Worm (Caenorhabditis elegans) whole organism, young adult: ENCODE data around the gene ttr-3.

Experiments
- B0035.1 ChIP-seq: sonication (generic microtip); optimal IDR thresholded peaks from 2 replicates; lab custom pipeline; 2016; ENCODE audit warnings: missing genetic modification characterization, mild to moderate bottlenecking, missing compliant biosample characterization, missing genotype, missing genetic modification reagents
- B0261.1 ChIP-seq: sonication (generic microtip); optimal IDR thresholded peaks from 2 replicates; lab custom pipeline; 2016; ENCODE audit warnings: mild to moderate bottlenecking, missing genetic modification characterization, moderate library complexity, missing compliant biosample characterization
- C17E4.6 ChIP-seq: fragments of 200-800 bp; sonication (Bioruptor generic); IDR thresholded peaks from 2 replicates; pipeline ENCODE4 v1.3.6; 2022; ENCODE audit warnings: missing genetic modification reagents, missing genetic modification characterization, missing compliant biosample characterization
- D2030.7 ChIP-seq: fragments of 200-800 bp; sonication (Bioruptor generic); IDR thresholded peaks from 2 replicates; pipeline ENCODE4 v1.3.6; 2022; ENCODE audit warnings: missing genetic modification reagents, missing genetic modification characterization, missing compliant biosample characterization
- F23B12.7 ChIP-seq: sonication (generic microtip); optimal IDR thresholded peaks from 2 replicates; lab custom pipeline; 2017; ENCODE audit warnings: missing genetic modification characterization, mild to moderate bottlenecking, missing compliant biosample characterization, antibody characterized with exemption, moderate library complexity; ENCODE audit not compliant: insufficient read depth
- Y53G8AR.9 ChIP-seq: fragments of 200-800 bp; sonication (Bioruptor generic); conservative IDR thresholded peaks from 2 replicates; pipeline ENCODE4 v1.3.6; 2022; ENCODE audit warnings: missing genetic modification reagents, missing genetic modification characterization, missing compliant biosample characterization
- Y56A3A.18 ChIP-seq: fragments of 200-800 bp; sonication (Bioruptor generic); IDR thresholded peaks from 2 replicates; pipeline ENCODE4 v1.3.6; 2022; ENCODE audit warnings: missing genetic modification reagents, missing genetic modification characterization, missing compliant biosample characterization
- Y79H2A.3 ChIP-seq: fragments of 200-800 bp; sonication (Bioruptor generic); conservative IDR thresholded peaks from 2 replicates; pipeline ENCODE4 v1.3.6; 2022; ENCODE audit warnings: missing genetic modification reagents, missing genetic modification characterization, missing compliant biosample characterization
- Y95B8A.8 ChIP-seq: fragments of 200-800 bp; sonication (Bioruptor generic); IDR thresholded peaks from 2 replicates; pipeline ENCODE4 v1.3.6; 2022; ENCODE audit warnings: missing genetic modification reagents, missing genetic modification characterization, missing compliant biosample characterization
- ZK185.1 ChIP-seq: sonication (generic microtip); optimal IDR thresholded peaks from 2 replicates; lab custom pipeline; 2016; ENCODE audit warnings: mild to moderate bottlenecking, missing genetic modification characterization, missing compliant biosample characterization; ENCODE audit not compliant: poor library complexity, severe bottlenecking
- ama-1 ChIP-seq, 3 experiments: fragments of 150-350 bp in 1 of 3; sonication (generic microtip) in 2 of 3; optimal IDR thresholded peaks; 2 replicates each; lab custom pipeline; 2014 to 2018; ENCODE audit warnings: missing biosample characterization in 2 of 3, missing genetic modification characterization in 2 of 3, missing genetic modification reagents in 2 of 3
- aptf-2 ChIP-seq: fragments of 200-800 bp; sonication (Bioruptor generic); conservative IDR thresholded peaks from 2 replicates; pipeline ENCODE4 v1.3.6; 2022; ENCODE audit warnings: missing genetic modification reagents, missing genetic modification characterization, missing compliant biosample characterization
- attf-6 ChIP-seq: fragments of 200-800 bp; sonication (Bioruptor generic); IDR thresholded peaks from 2 replicates; pipeline ENCODE4 v1.3.6; 2022; ENCODE audit warnings: missing genetic modification reagents, missing genetic modification characterization, missing compliant biosample characterization
- cebp-1 ChIP-seq, 2 experiments: fragments of 200-800 bp in 1 of 2; sonication (Bioruptor generic) in 1 of 2; sonication (generic microtip) in 1 of 2; IDR thresholded peaks in 1 of 2; optimal IDR thresholded peaks in 1 of 2; 2 replicates each; pipeline versions ENCODE4 v1.3.6 to Lab custom; 2017 to 2022; ENCODE audit warnings: missing compliant biosample characterization in 2 of 2, missing genetic modification characterization in 2 of 2, mild to moderate bottlenecking in 1 of 2, missing genetic modification reagents in 1 of 2, moderate library complexity in 1 of 2
- ceh-40 ChIP-seq: fragments of 200-800 bp; sonication (Bioruptor generic); IDR thresholded peaks from 2 replicates; pipeline ENCODE4 v1.3.6; 2022; ENCODE audit warnings: missing genetic modification characterization, missing compliant biosample characterization
- die-1 ChIP-seq: sonication (generic microtip); optimal IDR thresholded peaks from 2 replicates; lab custom pipeline; 2016; ENCODE audit warnings: missing genotype, mild to moderate bottlenecking, missing genetic modification characterization, missing compliant biosample characterization
- dpff-1 ChIP-seq: sonication (generic microtip); optimal IDR thresholded peaks from 2 replicates; lab custom pipeline; 2017; ENCODE audit warnings: mild to moderate bottlenecking, missing genetic modification characterization, missing compliant biosample characterization
- dpl-1 ChIP-seq: fragments of 150-350 bp; optimal IDR thresholded peaks from 2 replicates; lab custom pipeline; 2014; ENCODE audit warnings: missing biosample characterization, missing genetic modification reagents, missing genetic modification characterization
- efl-1 ChIP-seq: fragments of 150-350 bp; optimal IDR thresholded peaks from 2 replicates; lab custom pipeline; 2014; ENCODE audit warnings: missing biosample characterization, missing genetic modification reagents, missing genetic modification characterization
- egl-18 ChIP-seq: fragments of 200-800 bp; sonication (Bioruptor generic); IDR thresholded peaks from 2 replicates; pipeline ENCODE4 v1.3.6; 2022; ENCODE audit warnings: missing genetic modification reagents, missing genetic modification characterization, missing compliant biosample characterization
- egl-44 ChIP-seq: fragments of 200-800 bp; sonication (Bioruptor generic); IDR thresholded peaks from 2 replicates; pipeline ENCODE4 v1.3.6; 2022; ENCODE audit warnings: missing genetic modification reagents, missing genetic modification characterization, missing compliant biosample characterization
- ets-4 ChIP-seq: fragments of 200-800 bp; sonication (Bioruptor generic); optimal IDR thresholded peaks from 2 replicates; lab custom pipeline; 2018; ENCODE audit warnings: mild to moderate bottlenecking, missing genetic modification characterization, missing compliant biosample characterization
- fkh-3 ChIP-seq: sonication (generic microtip); optimal IDR thresholded peaks from 2 replicates; lab custom pipeline; 2016; ENCODE audit warnings: mild to moderate bottlenecking, missing genetic modification characterization, missing compliant biosample characterization
- gei-17 ChIP-seq: fragments of 200-800 bp; sonication (Bioruptor generic); optimal IDR thresholded peaks from 2 replicates; lab custom pipeline; 2018; ENCODE audit warnings: mild to moderate bottlenecking, missing genetic modification characterization, missing compliant biosample characterization
- him-1 ChIP-seq: sonication (generic microtip); optimal IDR thresholded peaks from 2 replicates; lab custom pipeline; 2016; ENCODE audit warnings: missing genotype, missing genetic modification reagents, missing genetic modification characterization, missing compliant biosample characterization
- hmg-1.2 ChIP-seq: fragments of 200-800 bp; sonication (Bioruptor generic); IDR thresholded peaks from 2 replicates; pipeline ENCODE4 v1.3.6; 2022; ENCODE audit warnings: missing genetic modification reagents, missing genetic modification characterization, missing compliant biosample characterization
- hmg-20 ChIP-seq: fragments of 200-800 bp; sonication (Bioruptor generic); IDR thresholded peaks from 2 replicates; pipeline ENCODE4 v1.3.6; 2022; ENCODE audit warnings: missing genetic modification reagents, missing genetic modification characterization, missing compliant biosample characterization
- hsf-1 ChIP-seq: fragments of 200-800 bp; sonication (Bioruptor generic); IDR thresholded peaks from 2 replicates; pipeline ENCODE4 v1.3.6; 2022; ENCODE audit warnings: missing genetic modification reagents, missing genetic modification characterization, missing compliant biosample characterization
- lin-35 ChIP-seq, 3 experiments: fragments of 150-350 bp in 2 of 3; sonication (generic microtip) in 1 of 3; optimal IDR thresholded peaks; 2 replicates each; lab custom pipeline; 2014 to 2018; ENCODE audit warnings: missing biosample characterization in 3 of 3, missing genetic modification characterization in 3 of 3, missing genetic modification reagents in 3 of 3
- lsl-1 ChIP-seq: fragments of 200-800 bp; sonication (Bioruptor generic); optimal IDR thresholded peaks from 2 replicates; lab custom pipeline; 2018; ENCODE audit warnings: mild to moderate bottlenecking, missing genetic modification characterization, moderate library complexity, missing compliant biosample characterization
- lsy-27 ChIP-seq: sonication (generic microtip); optimal IDR thresholded peaks from 2 replicates; lab custom pipeline; 2017; ENCODE audit warnings: missing genetic modification characterization, mild to moderate bottlenecking, missing compliant biosample characterization, antibody characterized with exemption, missing genotype, borderline replicate concordance; ENCODE audit not compliant: insufficient read depth
- madf-10 ChIP-seq: sonication (generic microtip); optimal IDR thresholded peaks from 2 replicates; lab custom pipeline; 2016; ENCODE audit warnings: mild to moderate bottlenecking, missing genetic modification characterization, missing compliant biosample characterization
- nhr-27 ChIP-seq: fragments of 200-800 bp; sonication (Bioruptor generic); optimal IDR thresholded peaks from 2 replicates; lab custom pipeline; 2018; ENCODE audit warnings: mild to moderate bottlenecking, missing genetic modification characterization, moderate library complexity, missing compliant biosample characterization
- pha-4 ChIP-seq: fragments of 150-350 bp; sonication (generic microtip); optimal IDR thresholded peaks from 2 replicates; lab custom pipeline; 2014; ENCODE audit warnings: missing biosample characterization, missing genetic modification reagents, missing genetic modification characterization
- rec-8 ChIP-seq, 2 experiments: sonication (generic microtip); optimal IDR thresholded peaks; 2 replicates each; lab custom pipeline; 2016; ENCODE audit warnings: mild to moderate bottlenecking in 2 of 2, missing genetic modification characterization in 2 of 2, missing genetic modification reagents in 2 of 2, missing genotype in 2 of 2, missing biosample characterization in 1 of 2, missing compliant biosample characterization in 1 of 2, moderate library complexity in 1 of 2
- sdz-38 ChIP-seq: sonication (generic microtip); optimal IDR thresholded peaks from 2 replicates; lab custom pipeline; 2016; ENCODE audit warnings: missing genotype, missing genetic modification characterization, missing compliant biosample characterization
- sea-2 ChIP-seq: fragments of 200-800 bp; sonication (Bioruptor generic); IDR thresholded peaks from 2 replicates; pipeline ENCODE4 v1.3.6; 2022; ENCODE audit warnings: missing genetic modification characterization, missing compliant biosample characterization
- snpc-1.3 ChIP-seq: sonication (generic microtip); optimal IDR thresholded peaks from 2 replicates; lab custom pipeline; 2017; ENCODE audit warnings: missing genetic modification characterization, mild to moderate bottlenecking, missing compliant biosample characterization, antibody characterized with exemption, moderate library complexity, missing genotype, missing genetic modification reagents; ENCODE audit not compliant: insufficient read depth
- snpc-3.4 ChIP-seq: sonication (generic microtip); optimal IDR thresholded peaks from 2 replicates; lab custom pipeline; 2017; ENCODE audit warnings: missing genetic modification characterization, mild to moderate bottlenecking, missing compliant biosample characterization, antibody characterized with exemption, moderate library complexity, missing genotype, missing genetic modification reagents
- sptf-2 ChIP-seq: fragments of 200-800 bp; sonication (Bioruptor generic); optimal IDR thresholded peaks from 2 replicates; lab custom pipeline; 2018; ENCODE audit warnings: mild to moderate bottlenecking, missing genetic modification characterization, missing compliant biosample characterization
- tbx-9 ChIP-seq: sonication (generic microtip); optimal IDR thresholded peaks from 2 replicates; lab custom pipeline; 2016; ENCODE audit warnings: borderline replicate concordance, missing genetic modification characterization, inconsistent platforms, missing compliant biosample characterization
- unc-130 ChIP-seq: sonication (generic microtip); optimal IDR thresholded peaks from 2 replicates; lab custom pipeline; 2016; ENCODE audit warnings: missing genetic modification reagents, missing genetic modification characterization, missing compliant biosample characterization
- zfh-2 ChIP-seq: fragments of 200-800 bp; sonication (Bioruptor generic); conservative IDR thresholded peaks from 2 replicates; pipeline ENCODE4 v1.3.6; 2022; ENCODE audit warnings: missing genetic modification reagents, missing genetic modification characterization, missing compliant biosample characterization
- ztf-26 ChIP-seq: sonication (generic microtip); optimal IDR thresholded peaks from 2 replicates; lab custom pipeline; 2017; ENCODE audit warnings: missing genetic modification characterization, missing compliant biosample characterization
- ztf-28 ChIP-seq: fragments of 200-800 bp; sonication (Bioruptor generic); IDR thresholded peaks from 2 replicates; pipeline ENCODE4 v1.3.6; 2022; ENCODE audit warnings: missing genetic modification reagents, missing genetic modification characterization, missing compliant biosample characterization

ttr-3 gene

DNA sequence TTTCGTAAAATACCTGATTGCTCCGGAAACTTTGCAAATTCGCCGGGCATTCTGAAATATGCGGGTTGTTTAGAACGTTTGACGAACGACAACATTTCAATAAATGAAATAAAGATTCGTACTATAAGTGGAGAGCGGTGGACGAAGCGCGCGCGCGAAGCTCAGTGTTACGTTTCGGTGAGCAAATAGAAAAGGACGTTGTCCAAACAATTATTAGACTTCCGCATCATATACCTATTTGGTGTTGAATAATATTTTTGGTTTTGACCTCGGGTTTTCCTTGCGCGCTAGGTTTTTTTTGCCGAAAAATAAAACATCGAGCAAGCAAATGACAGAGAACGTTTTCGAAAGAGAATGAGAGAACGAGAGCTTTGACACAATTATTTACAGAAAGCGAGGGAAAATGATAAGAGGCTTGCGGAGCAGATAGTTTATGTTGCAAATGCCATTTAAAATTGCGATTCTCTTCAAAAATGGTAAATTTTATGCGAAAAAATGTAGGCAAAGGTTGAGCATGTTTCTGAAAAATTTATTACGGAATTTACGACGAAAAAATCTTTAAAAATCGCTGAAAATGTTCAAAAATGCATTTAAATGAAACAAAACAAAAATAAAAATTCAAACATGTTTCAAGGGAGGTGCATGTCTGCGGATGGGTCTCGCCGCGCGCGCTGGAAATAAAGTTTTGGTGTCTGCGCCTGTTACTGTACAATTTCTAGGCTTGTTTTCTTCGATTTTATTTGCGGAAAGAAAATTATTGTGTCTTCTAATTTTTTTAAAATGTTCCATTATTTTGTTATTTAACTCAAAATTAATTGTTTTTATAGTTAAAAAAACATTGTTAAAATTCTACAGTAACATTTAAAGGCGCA, 15.7 kb downstream of the ttr-3 start, which contains the start of the genes cyld-1 and F40F12.9 (continued):
- TF ChIP-seq madf-10 (no peak), nhr-27 (tag; lab: Kevin White, UChicago) (no peak), sea-2 (GFP tag; lab: Robert Waterston, UW) (no peak), ZK185.1 (tag; lab: Kevin White, UChicago) (no peak), tbx-9 (tag; lab: Kevin White, UChicago) (no peak), him-1 (tag; lab: Kevin White, UChicago) (no peak), dpl-1 (GFP tag; lab: Kevin White, UChicago) (no peak), lsy-27 (tag; lab: Kevin White, UChicago) (no peak), aptf-2 (no peak), attf-6 (GFP tag; lab: Robert Waterston, UW) (no peak), ceh-40 (GFP tag; lab: Robert Waterston, UW) (no peak), Y95B8A.8 (GFP tag; lab: Robert Waterston, UW) (no peak), B0035.1 (tag; lab: Kevin White, UChicago) (no peak), unc-130 (GFP tag; lab: Kevin White, UChicago) (no peak), C17E4.6 (GFP tag; lab: Robert Waterston, UW) (no peak), Y56A3A.18 (no peak), sdz-38 (tag; lab: Kevin White, UChicago) (no peak), dpff-1 (no peak), cebp-1 (GFP tag; IDR thresholded peaks at IDR 0.05; lab: Robert Waterston, UW) (no peak), cebp-1 (tag; optimal IDR thresholded peaks at IDR 0.05; lab: Kevin White, UChicago) (peak; percentile 35), zfh-2 (GFP tag; lab: Robert Waterston, UW) (no peak), lsl-1 (peak; percentile 86), Y79H2A.3 (no peak), F23B12.7 (tag; lab: Kevin White, UChicago) (no peak), ztf-26 (no peak), hmg-20 (no peak), egl-44 (GFP tag; lab: Robert Waterston, UW) (no peak), fkh-3 (no peak), ztf-28 (GFP tag; lab: Robert Waterston, UW) (no peak), hsf-1 (no peak), hmg-1.2 (GFP tag; lab: Robert Waterston, UW) (no peak), D2030.7 (GFP tag; lab: Robert Waterston, UW) (peak; percentile 50), die-1 (tag; lab: Kevin White, UChicago) (no peak), sptf-2 (no peak), B0261.1 (tag; lab: Kevin White, UChicago) (no peak), ama-1 (optimal IDR thresholded peaks at IDR 0.05; lab: Kevin White, UChicago) (no peak), ama-1 (GFP tag; optimal IDR thresholded peaks at IDR 0.05; lab: Kevin White, UChicago) (no peak), ets-4 (GFP tag; lab: Kevin White, UChicago) (no peak), Y53G8AR.9 (GFP tag; lab: Robert Waterston, UW) (no peak), pha-4 (tag; lab: Kevin White, UChicago) (no peak), snpc-1.3 (tag; lab: Kevin White, UChicago) (peak; percentile 60), snpc-3.4 (tag; lab: Kevin White, UChicago) (peak; percentile 18), lin-35 (GFP tag; optimal IDR thresholded peaks at IDR 0.05; lab: Kevin White, UChicago) (no peak), rec-8 (tag; optimal IDR thresholded peaks at IDR 0.05; lab: Kevin White, UChicago) (no peak), efl-1 (GFP tag; lab: Kevin White, UChicago) (peak; percentile 25), egl-18 (GFP tag; lab: Robert Waterston, UW) (no peak), gei-17 (GFP tag; lab: Kevin White, UChicago) (no peak)
